Worm (Caenorhabditis elegans) whole organism, L3 larva: ENCODE data around the gene srab-24.

Source experiments
- R02D3.7 ChIP-seq: fragments of 150-350 bp; optimal IDR thresholded peaks from 2 replicates; lab custom pipeline; 2014; ENCODE audit warnings: missing biosample characterization, missing genetic modification characterization
- ZK546.5 ChIP-seq: sonication (generic microtip); optimal IDR thresholded peaks from 2 replicates; lab custom pipeline; 2017; ENCODE audit warnings: missing biosample characterization, missing genetic modification characterization
- aly-2 ChIP-seq: fragments of 150-350 bp; optimal IDR thresholded peaks from 2 replicates; lab custom pipeline; 2014; ENCODE audit warnings: missing biosample characterization, missing genetic modification characterization
- ceh-16 ChIP-seq: sonication (generic microtip); optimal IDR thresholded peaks from 2 replicates; lab custom pipeline; 2017; ENCODE audit warnings: missing biosample characterization, missing genetic modification characterization
- ceh-28 ChIP-seq: fragments of 150-350 bp; optimal IDR thresholded peaks from 2 replicates; lab custom pipeline; 2014; ENCODE audit warnings: missing biosample characterization, missing genetic modification reagents, missing genetic modification characterization
- ceh-82 ChIP-seq: fragments of 150-350 bp; optimal IDR thresholded peaks from 2 replicates; lab custom pipeline; 2014; ENCODE audit warnings: missing biosample characterization, missing genetic modification characterization
- ceh-9 ChIP-seq: sonication (generic microtip); optimal IDR thresholded peaks from 2 replicates; lab custom pipeline; 2018; ENCODE audit warnings: missing biosample characterization, missing genetic modification characterization
- daf-12 ChIP-seq: fragments of 150-350 bp; optimal IDR thresholded peaks from 2 replicates; lab custom pipeline; 2014; ENCODE audit warnings: missing biosample characterization, missing genetic modification reagents, missing genetic modification characterization
- egl-27 ChIP-seq: sonication (generic microtip); optimal IDR thresholded peaks from 4 replicates; lab custom pipeline; 2017; ENCODE audit warnings: missing biosample characterization, missing genetic modification reagents, missing genetic modification characterization
- egl-5 ChIP-seq: fragments of 150-350 bp; optimal IDR thresholded peaks from 2 replicates; lab custom pipeline; 2017; ENCODE audit warnings: missing biosample characterization, missing genetic modification reagents, missing genetic modification characterization, inconsistent platforms
- elt-2 ChIP-seq: sonication (generic microtip); optimal IDR thresholded peaks from 2 replicates; lab custom pipeline; 2016; ENCODE audit warnings: missing genetic modification reagents, mild to moderate bottlenecking, missing genetic modification characterization, missing compliant biosample characterization
- elt-3 ChIP-seq, 3 experiments: fragments of 150-350 bp in 1 of 3; sonication (generic microtip) in 2 of 3; optimal IDR thresholded peaks; 2 replicates in 2 of 3; 4 replicates in 1 of 3; lab custom pipeline; 2014 to 2017; ENCODE audit warnings: missing biosample characterization in 3 of 3, missing genetic modification characterization in 3 of 3
- eor-1 ChIP-seq, 2 experiments: fragments of 150-350 bp; optimal IDR thresholded peaks; 2 replicates each; lab custom pipeline; 2014 to 2018; ENCODE audit warnings: missing biosample characterization in 2 of 2, missing genetic modification characterization in 2 of 2
- fkh-10 ChIP-seq: sonication (generic microtip); optimal IDR thresholded peaks from 2 replicates; lab custom pipeline; 2017; ENCODE audit warnings: missing biosample characterization, missing genetic modification reagents, missing genetic modification characterization
- fos-1 ChIP-seq: fragments of 150-350 bp; optimal IDR thresholded peaks from 2 replicates; lab custom pipeline; 2014; ENCODE audit warnings: missing biosample characterization, missing genetic modification characterization
- jun-1 ChIP-seq: fragments of 150-350 bp; optimal IDR thresholded peaks from 2 replicates; lab custom pipeline; 2014; ENCODE audit warnings: missing biosample characterization, missing genetic modification reagents, missing genetic modification characterization
- lsy-12 ChIP-seq: sonication (generic microtip); optimal IDR thresholded peaks from 2 replicates; lab custom pipeline; 2016; ENCODE audit warnings: mild to moderate bottlenecking, missing genetic modification characterization, missing compliant biosample characterization
- mdl-1 ChIP-seq: fragments of 150-350 bp; optimal IDR thresholded peaks from 2 replicates; lab custom pipeline; 2014; ENCODE audit warnings: missing biosample characterization, missing genetic modification characterization
- mml-1 ChIP-seq: fragments of 150-350 bp; sonication (generic microtip); optimal IDR thresholded peaks from 3 replicates; lab custom pipeline; 2014; ENCODE audit warnings: missing biosample characterization, missing genetic modification characterization
- nfya-1 ChIP-seq: sonication (generic microtip); optimal IDR thresholded peaks from 2 replicates; lab custom pipeline; 2017; ENCODE audit warnings: missing genetic modification characterization, mild to moderate bottlenecking, missing compliant biosample characterization, antibody characterized with exemption, moderate library complexity; ENCODE audit not compliant: insufficient read depth
- nhr-11 ChIP-seq: fragments of 150-350 bp; optimal IDR thresholded peaks from 2 replicates; lab custom pipeline; 2014; ENCODE audit warnings: missing biosample characterization, missing genetic modification characterization
- nhr-12 ChIP-seq: fragments of 150-350 bp; optimal IDR thresholded peaks from 2 replicates; lab custom pipeline; 2014; ENCODE audit warnings: missing biosample characterization, missing genetic modification characterization
- nhr-23 ChIP-seq: fragments of 150-350 bp; optimal IDR thresholded peaks from 2 replicates; lab custom pipeline; 2014; ENCODE audit warnings: missing biosample characterization, missing genetic modification reagents, missing genetic modification characterization
- nhr-237 ChIP-seq: fragments of 150-350 bp; optimal IDR thresholded peaks from 2 replicates; lab custom pipeline; 2014; ENCODE audit warnings: missing biosample characterization, missing genetic modification characterization
- nhr-25 ChIP-seq: sonication (generic microtip); optimal IDR thresholded peaks from 2 replicates; lab custom pipeline; 2017; ENCODE audit warnings: missing biosample characterization, missing genetic modification characterization
- nhr-28 ChIP-seq: fragments of 150-350 bp; optimal IDR thresholded peaks from 2 replicates; lab custom pipeline; 2014; ENCODE audit warnings: missing biosample characterization, missing genetic modification characterization
- nhr-43 ChIP-seq: sonication (generic microtip); optimal IDR thresholded peaks from 2 replicates; lab custom pipeline; 2016; ENCODE audit warnings: mild to moderate bottlenecking, missing genetic modification characterization, missing compliant biosample characterization; ENCODE audit not compliant: poor library complexity, severe bottlenecking
- nhr-67 ChIP-seq: fragments of 150-350 bp; optimal IDR thresholded peaks from 2 replicates; lab custom pipeline; 2014; ENCODE audit warnings: missing biosample characterization, missing genetic modification characterization
- nhr-76 ChIP-seq: fragments of 150-350 bp; sonication (generic microtip); optimal IDR thresholded peaks from 5 replicates; lab custom pipeline; 2014; ENCODE audit warnings: missing biosample characterization, missing genetic modification characterization
- pha-4 ChIP-seq: fragments of 150-350 bp; optimal IDR thresholded peaks from 2 replicates; lab custom pipeline; 2014; ENCODE audit warnings: missing biosample characterization, missing genetic modification reagents, missing genetic modification characterization
- pqm-1 ChIP-seq: fragments of 150-350 bp; optimal IDR thresholded peaks from 2 replicates; lab custom pipeline; 2017; ENCODE audit warnings: missing biosample characterization, missing genetic modification characterization, inconsistent platforms
- sea-2 ChIP-seq: fragments of 150-350 bp; sonication (generic microtip); optimal IDR thresholded peaks from 4 replicates; lab custom pipeline; 2014; ENCODE audit warnings: missing biosample characterization, missing genetic modification reagents, missing genetic modification characterization
- skn-1 ChIP-seq: fragments of 150-350 bp; optimal IDR thresholded peaks from 2 replicates; lab custom pipeline; 2014; ENCODE audit warnings: missing biosample characterization, missing genetic modification characterization
- snpc-4 ChIP-seq: fragments of 150-350 bp; optimal IDR thresholded peaks from 2 replicates; lab custom pipeline; 2014; ENCODE audit warnings: missing biosample characterization, missing genetic modification characterization
- tbx-2 ChIP-seq: sonication (generic microtip); optimal IDR thresholded peaks from 2 replicates; lab custom pipeline; 2016; ENCODE audit warnings: mild to moderate bottlenecking, missing genetic modification characterization, missing compliant biosample characterization
- unc-39 ChIP-seq: sonication (generic microtip); optimal IDR thresholded peaks from 4 replicates; lab custom pipeline; 2017; ENCODE audit warnings: missing biosample characterization, missing genetic modification characterization
- unc-62 ChIP-seq: fragments of 150-350 bp; sonication (generic microtip); optimal IDR thresholded peaks from 4 replicates; lab custom pipeline; 2014; ENCODE audit warnings: missing biosample characterization, missing genetic modification reagents, missing genetic modification characterization
- ztf-11 ChIP-seq: fragments of 150-350 bp; optimal IDR thresholded peaks from 2 replicates; lab custom pipeline; 2014; ENCODE audit warnings: missing biosample characterization, missing genetic modification characterization
- ztf-4 ChIP-seq: fragments of 150-350 bp; optimal IDR thresholded peaks from 2 replicates; lab custom pipeline; 2014; ENCODE audit warnings: missing biosample characterization, missing genetic modification characterization

The srab-24 gene

DNA sequence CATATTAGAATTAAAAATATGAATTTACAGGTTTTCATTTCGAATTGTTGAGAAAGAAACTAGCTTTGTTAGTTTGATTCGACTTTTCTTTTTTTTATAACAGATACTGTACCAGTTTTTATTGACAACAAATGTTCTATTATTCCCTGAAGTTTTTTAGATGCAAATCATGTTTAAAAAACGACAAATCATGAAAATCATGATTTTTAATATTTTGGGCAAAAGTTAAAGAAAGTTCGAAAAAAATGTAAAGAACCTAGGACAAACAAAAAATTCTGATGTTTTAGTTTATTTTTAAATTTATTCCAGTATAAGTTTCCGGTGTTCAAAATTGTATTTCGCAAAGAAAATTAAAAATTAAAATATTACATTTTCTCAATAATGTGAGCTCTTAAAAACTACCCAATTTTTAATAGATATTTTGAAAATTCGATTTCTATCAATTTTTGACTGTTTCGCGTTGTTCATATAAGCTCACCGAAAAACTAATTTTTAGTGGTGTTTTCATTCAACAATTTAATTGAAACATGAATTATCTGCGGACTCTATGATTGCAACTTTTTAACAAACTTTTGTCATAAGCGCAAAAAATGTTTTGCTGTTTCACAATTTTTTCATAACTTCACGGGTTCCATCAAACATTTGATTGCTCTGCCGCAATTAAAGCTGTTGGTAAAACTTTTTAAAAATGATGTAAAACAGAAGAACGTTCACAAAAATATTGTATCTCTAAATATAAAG lies 8.5 kb downstream of the srab-24 start, which contains the start of gene Y64G10A.10:
Gene Y64G10A.10 (minus strand): TSS at position 51 of the 741 bp plus-strand sequence.
- TF ChIP-seq nhr-67 (tag; lab: Kevin White, UChicago) (no peak), ztf-11 (tag; lab: Kevin White, UChicago) (no peak), pha-4 (tag; lab: Kevin White, UChicago) (no peak), nhr-12 (tag; lab: Kevin White, UChicago) (no peak), egl-27 (tag; lab: Kevin White, UChicago) (no peak)
- TF ChIP-seq, all 47 proteins: peak for 0

DNA sequence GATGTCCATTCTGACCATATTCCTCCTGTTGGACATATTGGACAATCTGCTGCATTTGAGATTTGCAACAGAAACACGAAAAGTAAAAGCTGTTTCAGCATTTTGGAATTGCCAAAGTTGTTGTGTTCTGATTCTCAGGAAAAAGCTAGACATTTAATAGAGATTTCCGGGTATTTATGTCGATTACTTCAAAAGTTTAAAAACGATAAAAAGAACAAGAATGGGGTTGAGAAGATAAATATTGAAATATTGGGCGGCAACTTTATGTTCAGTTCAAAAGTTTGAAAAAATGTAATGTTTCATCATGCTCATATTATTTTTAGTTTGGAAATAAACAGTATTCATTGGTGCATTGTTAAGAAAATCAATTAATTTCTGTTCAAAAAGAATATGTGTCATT lies 11.0 kb downstream of the srab-24 start, which contains the start of gene Y64G10A.1:
Gene Y64G10A.1 (minus strand): TSS at position 101 of the 400 bp plus-strand sequence.
- no peak for TF ChIP-seq sea-2 (GFP tag; lab: Kevin White, UChicago)
- TF ChIP-seq nhr-12 (tag; lab: Kevin White, UChicago), result no peak
- TF ChIP-seq nhr-11, result no peak
- no peak for TF ChIP-seq egl-5 (tag; lab: Kevin White, UChicago)
- TF ChIP-seq egl-27 (tag; lab: Kevin White, UChicago), result no peak
- TF ChIP-seq snpc-4 (tag; lab: Kevin White, UChicago), result no peak
- no peak for TF ChIP-seq nhr-76 (tag; lab: Kevin White, UChicago)
- TF ChIP-seq mml-1 (tag; lab: Kevin White, UChicago), result no peak
- TF ChIP-seq R02D3.7 (tag; lab: Kevin White, UChicago), result no peak
- TF ChIP-seq skn-1, result no peak
- no peak for TF ChIP-seq nfya-1 (tag; lab: Kevin White, UChicago)
- TF ChIP-seq nhr-25 (tag; lab: Kevin White, UChicago), result no peak
- TF ChIP-seq ceh-82, result no peak
- no peak for TF ChIP-seq elt-3 (tag; optimal IDR thresholded peaks at IDR 0.05; lab: Kevin White, UChicago)
- no peak for TF ChIP-seq ztf-4 (tag; lab: Kevin White, UChicago)
- no peak for TF ChIP-seq jun-1
- no peak for TF ChIP-seq mdl-1
- no peak for TF ChIP-seq ceh-16 (tag; lab: Kevin White, UChicago)
- no peak for TF ChIP-seq nhr-67 (tag; lab: Kevin White, UChicago)

ce11 chrIV:14230799-14231198 lies 19.2 kb downstream of the srab-24 start, which contains the start of gene F02H6.6:
Gene F02H6.6 (minus strand): TSS chrIV:14230899.
- TF ChIP-seq ZK546.5 (tag; lab: Kevin White, UChicago), result no peak
- TF ChIP-seq nhr-25 (tag; lab: Kevin White, UChicago), result no peak
- no peak for TF ChIP-seq nhr-67 (tag; lab: Kevin White, UChicago)
- no peak for TF ChIP-seq nhr-23
- TF ChIP-seq aly-2 (tag; lab: Kevin White, UChicago), result no peak
- TF ChIP-seq ztf-11 (tag; lab: Kevin White, UChicago), result no peak
- TF ChIP-seq nhr-28 (tag; lab: Kevin White, UChicago), result no peak
- TF ChIP-seq unc-62 (GFP tag; lab: Kevin White, UChicago), result no peak
- TF ChIP-seq mml-1 (tag; lab: Kevin White, UChicago), result no peak
- no peak for TF ChIP-seq unc-39
- no peak for TF ChIP-seq fos-1 (tag; lab: Kevin White, UChicago)
- no peak for TF ChIP-seq pha-4 (tag; lab: Kevin White, UChicago)
- TF ChIP-seq nhr-12 (tag; lab: Kevin White, UChicago), result no peak
- no peak for TF ChIP-seq nhr-237 (tag; lab: Kevin White, UChicago)
- no peak for TF ChIP-seq tbx-2 (tag; lab: Kevin White, UChicago)
- TF ChIP-seq elt-2 (tag; lab: Kevin White, UChicago), result no peak
- TF ChIP-seq eor-1 (tag; optimal IDR thresholded peaks at IDR 0.05; lab: Kevin White, UChicago), result no peak
- no peak for TF ChIP-seq mdl-1
- TF ChIP-seq ceh-82, result no peak
- TF ChIP-seq daf-12 (tag; lab: Kevin White, UChicago), result no peak

- TF ChIP-seq nhr-237 (tag; lab: Kevin White, UChicago) (no peak), ztf-11 (tag; lab: Kevin White, UChicago) (no peak), ceh-28 (no peak), R02D3.7 (tag; lab: Kevin White, UChicago) (no peak), skn-1 (no peak), egl-5 (tag; lab: Kevin White, UChicago) (no peak), fos-1 (tag; lab: Kevin White, UChicago) (no peak), nhr-25 (tag; lab: Kevin White, UChicago) (no peak), nhr-67 (tag; lab: Kevin White, UChicago) (no peak), unc-62 (GFP tag; lab: Kevin White, UChicago) (no peak), sea-2 (GFP tag; lab: Kevin White, UChicago) (no peak), nhr-43 (no peak), pha-4 (tag; lab: Kevin White, UChicago) (no peak), nfya-1 (tag; lab: Kevin White, UChicago) (no peak), ceh-9 (tag; lab: Kevin White, UChicago) (no peak), lsy-12 (tag; lab: Kevin White, UChicago) (no peak), pqm-1 (tag; lab: Kevin White, UChicago) (no peak), ceh-82 (no peak), fkh-10 (GFP tag; lab: Kevin White, UChicago) (no peak)
These were observed 21.9 kb downstream of the srab-24 start, which contains the start of gene F02H6.7 for ce11 chrIV:14228069-14228468. Gene F02H6.7 (minus strand): TSS chrIV:14228169.
